Worm (Caenorhabditis elegans) whole organism, late embryonic: ENCODE measurements around the gene T07C4.12.

Experiments
- K02D7.2 ChIP-seq: sonication (generic microtip); optimal IDR thresholded peaks from 2 replicates; lab custom pipeline; 2017; ENCODE audit warnings: mild to moderate bottlenecking, missing genetic modification characterization, missing compliant biosample characterization
- sox-2 ChIP-seq: fragments of 200-800 bp; sonication (Bioruptor generic); IDR thresholded peaks from 2 replicates; pipeline ENCODE4 v1.3.6; 2022; ENCODE audit warnings: missing genetic modification reagents, missing genetic modification characterization, missing compliant biosample characterization

DNA sequence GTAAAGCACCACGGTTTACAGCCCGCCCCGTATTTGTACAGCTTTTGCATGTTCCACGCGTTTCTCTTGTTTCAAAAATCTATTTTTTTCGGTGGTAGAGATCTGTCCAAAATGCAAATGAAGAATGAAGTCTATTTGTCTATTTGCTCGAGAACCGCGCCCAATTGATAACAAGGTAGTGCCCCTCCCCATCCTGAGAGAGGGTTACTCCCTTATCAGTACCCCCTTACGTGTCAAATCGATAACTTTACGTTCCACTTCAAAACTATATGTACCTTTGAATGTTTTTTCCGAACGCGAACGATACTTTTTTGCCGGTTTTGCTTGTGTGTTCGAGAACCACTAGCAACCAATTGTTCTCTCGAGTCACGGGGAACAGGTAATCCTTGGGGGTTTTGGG is 43.6 kb upstream of the T07C4.12 start:
- TF ChIP-seq sox-2 (GFP tag; lab: Robert Waterston, UW) (no peak), K02D7.2 (tag; lab: Kevin White, UChicago) (no peak)
